Fruit fly (Drosophila melanogaster) whole organism, prepupa: Measurements from ENCODE around the gene Set8.

ENCODE experiments used
- Blimp-1 ChIP-seq: fragments of 200-800 bp; sonication (Bioruptor generic); optimal IDR thresholded peaks from 3 replicates; lab custom pipeline; 2017; ENCODE audit warnings: missing biosample characterization, missing genetic modification characterization, mild to moderate bottlenecking, moderate library complexity, missing genetic modification reagents
- CG10631 ChIP-seq: fragments of 200-800 bp; sonication (Bioruptor generic); optimal IDR thresholded peaks from 2 replicates; lab custom pipeline; 2016; ENCODE audit warnings: missing biosample characterization, missing genetic modification characterization
- CG10669 ChIP-seq: fragments of 200-800 bp; sonication (Bioruptor generic); optimal IDR thresholded peaks from 3 replicates; lab custom pipeline; 2018; ENCODE audit warnings: missing biosample characterization, mild to moderate bottlenecking, missing genetic modification characterization, moderate library complexity
- CG11294 ChIP-seq: fragments of 200-800 bp; sonication (Bioruptor generic); IDR thresholded peaks from 2 replicates; pipeline ENCODE4 v1.3.6; 2022; ENCODE audit warnings: missing biosample characterization, missing genetic modification characterization
- CG11902 ChIP-seq: fragments of 200-800 bp; sonication (Bioruptor generic); optimal IDR thresholded peaks from 3 replicates; lab custom pipeline; 2016; ENCODE audit warnings: missing biosample characterization, missing genetic modification characterization
- CG15336 ChIP-seq: fragments of 200-800 bp; sonication (Bioruptor generic); IDR thresholded peaks from 2 replicates; pipeline ENCODE4 v1.3.6; 2022; ENCODE audit warnings: missing biosample characterization, missing genetic modification characterization
- CG16779 ChIP-seq: fragments of 200-800 bp; sonication (Bioruptor generic); optimal IDR thresholded peaks from 3 replicates; lab custom pipeline; 2017; ENCODE audit warnings: missing biosample characterization, mild to moderate bottlenecking, missing genetic modification characterization
- CG3032 ChIP-seq: fragments of 200-800 bp; optimal IDR thresholded peaks from 2 replicates; lab custom pipeline; 2019; ENCODE audit warnings: missing biosample characterization, mild to moderate bottlenecking, missing genetic modification characterization, moderate library complexity
- CG31627 ChIP-seq: fragments of 200-800 bp; sonication (Bioruptor generic); optimal IDR thresholded peaks from 3 replicates; lab custom pipeline; 2016; ENCODE audit warnings: missing biosample characterization, missing genetic modification characterization
- CG32006 ChIP-seq: fragments of 200-800 bp; sonication (Bioruptor generic); optimal IDR thresholded peaks from 3 replicates; lab custom pipeline; 2017; ENCODE audit warnings: missing biosample characterization, mild to moderate bottlenecking, missing genetic modification characterization
- CG34406 ChIP-seq: fragments of 200-800 bp; sonication (Bioruptor generic); optimal IDR thresholded peaks from 3 replicates; lab custom pipeline; 2016; ENCODE audit warnings: missing biosample characterization, missing genetic modification characterization
- CG3919 ChIP-seq: fragments of 200-800 bp; sonication (Bioruptor generic); optimal IDR thresholded peaks from 3 replicates; lab custom pipeline; 2016; ENCODE audit warnings: missing biosample characterization, missing genetic modification characterization
- CG4318 ChIP-seq: fragments of 200-800 bp; sonication (Bioruptor generic); optimal IDR thresholded peaks from 3 replicates; lab custom pipeline; 2017; ENCODE audit warnings: missing biosample characterization, mild to moderate bottlenecking, missing genetic modification characterization
- CG6163 ChIP-seq: fragments of 200-800 bp; sonication (Bioruptor generic); IDR thresholded peaks from 3 replicates; pipeline ENCODE4 v1.3.6; 2022; ENCODE audit warnings: missing biosample characterization, missing genetic modification characterization
- CG6276 ChIP-seq: fragments of 200-800 bp; sonication (Bioruptor generic); optimal IDR thresholded peaks from 2 replicates; lab custom pipeline; 2017; ENCODE audit warnings: missing biosample characterization, mild to moderate bottlenecking, missing genetic modification characterization
- CG6792 ChIP-seq: fragments of 200-800 bp; sonication (Bioruptor generic); optimal IDR thresholded peaks from 3 replicates; lab custom pipeline; 2016; ENCODE audit warnings: missing biosample characterization, missing genetic modification characterization
- CG6808 ChIP-seq: fragments of 200-800 bp; sonication (Bioruptor generic); optimal IDR thresholded peaks from 3 replicates; lab custom pipeline; 2017; ENCODE audit warnings: missing biosample characterization, missing genetic modification characterization, mild to moderate bottlenecking, moderate library complexity, missing genetic modification reagents
- CG6854 ChIP-seq: fragments of 200-800 bp; sonication (Bioruptor generic); optimal IDR thresholded peaks from 2 replicates; lab custom pipeline; 2017; ENCODE audit warnings: missing biosample characterization, mild to moderate bottlenecking, missing genetic modification characterization
- CG8319 ChIP-seq: fragments of 200-800 bp; sonication (Bioruptor generic); optimal IDR thresholded peaks from 3 replicates; lab custom pipeline; 2016; ENCODE audit warnings: missing biosample characterization, missing genetic modification characterization
- CG8632 ChIP-seq: fragments of 200-800 bp; sonication (Bioruptor generic); optimal IDR thresholded peaks from 3 replicates; lab custom pipeline; 2016; ENCODE audit warnings: missing biosample characterization, missing genetic modification characterization
- CG9139 ChIP-seq: fragments of 200-800 bp; sonication (Bioruptor generic); optimal IDR thresholded peaks from 3 replicates; lab custom pipeline; 2017; ENCODE audit warnings: missing biosample characterization, mild to moderate bottlenecking, missing genetic modification characterization
- Eip75B ChIP-seq: fragments of 200-800 bp; sonication (Bioruptor generic); optimal IDR thresholded peaks from 3 replicates; lab custom pipeline; 2016; ENCODE audit warnings: missing biosample characterization, missing genetic modification characterization
- Eip78C ChIP-seq: fragments of 200-800 bp; sonication (Bioruptor generic); peaks from one replicate; lab custom pipeline; 2016; ENCODE audit warnings: missing biosample characterization, missing genetic modification characterization
- Eip93F ChIP-seq: fragments of 200-800 bp; sonication (Bioruptor generic); optimal IDR thresholded peaks from 2 replicates; lab custom pipeline; 2016; ENCODE audit warnings: missing biosample characterization, mild to moderate bottlenecking, missing genetic modification characterization
- Ets21C ChIP-seq: fragments of 200-800 bp; sonication (Bioruptor generic); optimal IDR thresholded peaks from 3 replicates; lab custom pipeline; 2016; ENCODE audit warnings: missing biosample characterization, missing genetic modification characterization
- Hr38 ChIP-seq: sonication (Bioruptor generic); optimal IDR thresholded peaks from 2 replicates; lab custom pipeline; 2016; ENCODE audit warnings: missing biosample characterization, missing genetic modification characterization
- Hr39 ChIP-seq: fragments of 200-800 bp; sonication (Bioruptor generic); optimal IDR thresholded peaks from 2 replicates; lab custom pipeline; 2016; ENCODE audit warnings: missing biosample characterization, missing genetic modification characterization
- Lpt ChIP-seq: fragments of 200-800 bp; sonication (Bioruptor generic); optimal IDR thresholded peaks from 3 replicates; lab custom pipeline; 2016; ENCODE audit warnings: missing biosample characterization, missing genetic modification characterization
- OdsH ChIP-seq: fragments of 200-800 bp; sonication (Bioruptor generic); optimal IDR thresholded peaks from 3 replicates; lab custom pipeline; 2016; ENCODE audit warnings: missing biosample characterization, missing genetic modification characterization
- Sox102F ChIP-seq: fragments of 200-800 bp; sonication (Bioruptor generic); optimal IDR thresholded peaks from 2 replicates; lab custom pipeline; 2016; ENCODE audit warnings: missing biosample characterization, mild to moderate bottlenecking, missing genetic modification characterization
- Sox14 ChIP-seq: fragments of 200-800 bp; sonication (Bioruptor generic); optimal IDR thresholded peaks from 3 replicates; lab custom pipeline; 2016; ENCODE audit warnings: missing biosample characterization, missing genetic modification characterization
- Sox15 ChIP-seq: fragments of 200-800 bp; sonication (Bioruptor generic); optimal IDR thresholded peaks from 3 replicates; lab custom pipeline; 2016; ENCODE audit warnings: missing biosample characterization, missing genetic modification characterization
- achi ChIP-seq: fragments of 200-800 bp; sonication (Bioruptor generic); optimal IDR thresholded peaks from 3 replicates; lab custom pipeline; 2016; ENCODE audit warnings: missing biosample characterization, missing genetic modification characterization
- acj6 ChIP-seq: fragments of 200-800 bp; sonication (Bioruptor generic); optimal IDR thresholded peaks from 3 replicates; lab custom pipeline; 2016; ENCODE audit warnings: missing biosample characterization, missing genetic modification characterization
- cyc ChIP-seq: fragments of 200-800 bp; sonication (Bioruptor generic); optimal IDR thresholded peaks from 3 replicates; lab custom pipeline; 2016; ENCODE audit warnings: missing biosample characterization, missing genetic modification characterization
- dac ChIP-seq: fragments of 200-800 bp; sonication (Bioruptor generic); optimal IDR thresholded peaks from 2 replicates; lab custom pipeline; 2017; ENCODE audit warnings: missing biosample characterization, mild to moderate bottlenecking, missing genetic modification characterization
- dsx ChIP-seq: fragments of 200-800 bp; optimal IDR thresholded peaks from 3 replicates; lab custom pipeline; 2019; ENCODE audit warnings: missing biosample characterization, mild to moderate bottlenecking, missing genetic modification characterization, moderate library complexity; ENCODE audit not compliant: poor library complexity, severe bottlenecking
- eg ChIP-seq: fragments of 200-800 bp; sonication (Bioruptor generic); IDR thresholded peaks from 3 replicates; pipeline ENCODE4 v1.3.6; 2022; ENCODE audit warnings: missing biosample characterization, missing genetic modification characterization
- esn ChIP-seq: fragments of 200-800 bp; sonication (Bioruptor generic); optimal IDR thresholded peaks from 2 replicates; lab custom pipeline; 2016; ENCODE audit warnings: missing biosample characterization, mild to moderate bottlenecking, missing genetic modification characterization, moderate library complexity
- fd59A ChIP-seq: fragments of 200-800 bp; sonication (Bioruptor generic); optimal IDR thresholded peaks from 2 replicates; lab custom pipeline; 2017; ENCODE audit warnings: missing biosample characterization, mild to moderate bottlenecking, missing genetic modification characterization, missing genetic modification reagents
- fd85E ChIP-seq: fragments of 200-800 bp; sonication (Bioruptor generic); optimal IDR thresholded peaks from 3 replicates; lab custom pipeline; 2016; ENCODE audit warnings: missing biosample characterization, missing genetic modification characterization
- net ChIP-seq: fragments of 200-800 bp; sonication (Bioruptor generic); optimal IDR thresholded peaks from 3 replicates; lab custom pipeline; 2016; ENCODE audit warnings: missing biosample characterization, missing genetic modification characterization
- pdm3 ChIP-seq: fragments of 200-800 bp; sonication (Bioruptor generic); optimal IDR thresholded peaks from 3 replicates; lab custom pipeline; 2016; ENCODE audit warnings: missing biosample characterization, missing genetic modification characterization
- spab ChIP-seq: fragments of 200-800 bp; sonication (Bioruptor generic); optimal IDR thresholded peaks from 2 replicates; lab custom pipeline; 2017; ENCODE audit warnings: missing biosample characterization, mild to moderate bottlenecking, missing genetic modification characterization, missing genetic modification reagents
- ss ChIP-seq, 2 experiments: fragments of 200-800 bp; sonication (Bioruptor generic); optimal IDR thresholded peaks; 2 replicates in 1 of 2; 3 replicates in 1 of 2; lab custom pipeline; 2017 to 2018; ENCODE audit warnings: mild to moderate bottlenecking in 2 of 2, missing biosample characterization in 2 of 2, missing genetic modification characterization in 2 of 2, moderate library complexity in 1 of 2
- topi ChIP-seq: fragments of 200-800 bp; sonication (Bioruptor generic); optimal IDR thresholded peaks from 3 replicates; lab custom pipeline; 2016; ENCODE audit warnings: missing biosample characterization, missing genetic modification characterization

Set8 gene

dm6 chr3R:14356619-14357018 is 40.8 kb downstream of the Set8 start (continued):
- TF ChIP-seq achi (GFP tag; lab: Kevin White, UChicago) (peak; percentile 50), Eip75B (GFP tag; lab: Kevin White, UChicago) (peak; percentile 57), fd85E (GFP tag; lab: Kevin White, UChicago) (no peak), CG4318 (peak; percentile 39), CG11902 (GFP tag; lab: Kevin White, UChicago) (peak; percentile 40), CG6163 (GFP tag; lab: Robert Waterston, UW) (peak; percentile 80), pdm3 (GFP tag; lab: Kevin White, UChicago) (peak; percentile 57), Blimp-1 (GFP tag; lab: Kevin White, UChicago) (no peak), CG16779 (tag; lab: Kevin White, UChicago) (no peak), esn (peak; percentile 52), eg (GFP tag; lab: Robert Waterston, UW) (peak; percentile 66; the same call in 2 of the 3 replicates), CG9139 (peak; percentile 28), Eip93F (GFP tag; lab: Kevin White, UChicago) (no peak), CG31627 (GFP tag; lab: Kevin White, UChicago) (peak; percentile 53), dac (GFP tag; lab: Kevin White, UChicago) (no peak), Hr38 (GFP tag; lab: Kevin White, UChicago) (no peak), CG6276 (GFP tag; lab: Kevin White, UChicago) (no peak), topi (GFP tag; lab: Kevin White, UChicago) (peak; percentile 50), fd59A (peak; percentile 54), OdsH (GFP tag; lab: Kevin White, UChicago) (peak; percentile 59), net (peak; percentile 41), CG6808 (GFP tag; lab: Kevin White, UChicago) (peak; percentile 58), Sox14 (GFP tag; lab: Kevin White, UChicago) (peak; percentile 50), CG15336 (GFP tag; lab: Robert Waterston, UW) (peak; percentile 54; the same call in 1 of the 2 replicates), cyc (GFP tag; lab: Kevin White, UChicago) (peak; percentile 57), Sox102F (GFP tag; lab: Kevin White, UChicago) (peak; percentile 51), acj6 (GFP tag; lab: Kevin White, UChicago) (peak; percentile 49), CG6792 (GFP tag; lab: Kevin White, UChicago) (peak; percentile 37), Eip78C (GFP tag; lab: Kevin White, UChicago) (peak; percentile 89), CG3032 (tag; lab: Kevin White, UChicago) (peak; percentile 68), CG6854 (GFP tag; lab: Kevin White, UChicago) (no peak), CG8632 (GFP tag; lab: Kevin White, UChicago) (peak; percentile 30), CG10669 (GFP tag; lab: Kevin White, UChicago) (peak; percentile 64)

DNA sequence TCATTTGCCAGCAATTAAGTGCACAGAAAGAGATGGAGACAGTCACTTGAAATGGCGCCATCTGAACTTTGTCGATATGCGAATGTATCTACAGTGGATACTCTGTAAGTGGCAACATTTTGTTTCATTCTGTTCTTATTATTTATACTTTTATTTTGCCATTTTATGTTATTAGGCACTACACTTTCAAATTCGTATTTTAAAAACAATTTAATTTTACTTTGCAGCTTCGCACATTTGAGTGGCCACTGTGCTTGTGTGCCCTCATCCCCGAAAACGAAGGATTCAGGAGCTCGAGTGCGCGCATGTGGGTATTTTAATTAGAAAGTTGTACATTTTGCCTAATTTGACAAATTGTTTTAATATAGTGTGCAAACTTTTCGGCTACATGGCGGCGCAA is 41.6 kb downstream of the Set8 start:
- TF ChIP-seq Hr39 (GFP tag; lab: Kevin White, UChicago): peak; percentile 71
- TF ChIP-seq fd59A: peak; percentile 42
- peak; percentile 24 for TF ChIP-seq Blimp-1 (GFP tag; lab: Kevin White, UChicago)
- TF ChIP-seq Eip75B (GFP tag; lab: Kevin White, UChicago): peak; percentile 63
- peak; percentile 61 for TF ChIP-seq Ets21C (GFP tag; lab: Kevin White, UChicago)
- TF ChIP-seq cyc (GFP tag; lab: Kevin White, UChicago): peak; percentile 75
- TF ChIP-seq CG8319 (GFP tag; lab: Kevin White, UChicago): peak; percentile 48
- TF ChIP-seq CG9139: peak; percentile 36
- peak; percentile 73 for TF ChIP-seq CG6163 (GFP tag; lab: Robert Waterston, UW)
- TF ChIP-seq Eip93F (GFP tag; lab: Kevin White, UChicago): no peak
- peak; percentile 63 for TF ChIP-seq CG15336 (GFP tag; lab: Robert Waterston, UW)
- TF ChIP-seq Lpt (GFP tag; lab: Kevin White, UChicago): peak; percentile 52
- TF ChIP-seq CG6792 (GFP tag; lab: Kevin White, UChicago): peak; percentile 20
- peak; percentile 79 for TF ChIP-seq CG3919 (GFP tag; lab: Kevin White, UChicago)
- TF ChIP-seq Sox15 (GFP tag; lab: Kevin White, UChicago): no peak
- peak; percentile 60 for TF ChIP-seq spab (GFP tag; lab: Kevin White, UChicago)
- no peak for TF ChIP-seq fd85E (GFP tag; lab: Kevin White, UChicago)
- peak; percentile 60 for TF ChIP-seq Sox102F (GFP tag; lab: Kevin White, UChicago)
- peak; percentile 60 for TF ChIP-seq CG10669 (GFP tag; lab: Kevin White, UChicago)
- peak; percentile 1 for TF ChIP-seq CG6854 (GFP tag; lab: Kevin White, UChicago)
- peak; percentile 45 to 73 for TF ChIP-seq ss (GFP tag; optimal IDR thresholded peaks at IDR 0.05; lab: Kevin White, UChicago)
- peak; percentile 52 for TF ChIP-seq CG32006 (GFP tag; lab: Kevin White, UChicago)
- TF ChIP-seq CG11294 (GFP tag; lab: Robert Waterston, UW): no peak
- peak; percentile 34 for TF ChIP-seq net
- TF ChIP-seq CG8632 (GFP tag; lab: Kevin White, UChicago): peak; percentile 42
- TF ChIP-seq achi (GFP tag; lab: Kevin White, UChicago): peak; percentile 60
- peak; percentile 47 for TF ChIP-seq CG34406 (GFP tag; lab: Kevin White, UChicago)
- TF ChIP-seq dsx (GFP tag; lab: Kevin White, UChicago): peak; percentile 74
- TF ChIP-seq CG11902 (GFP tag; lab: Kevin White, UChicago): peak; percentile 62
- TF ChIP-seq CG10631 (GFP tag; lab: Kevin White, UChicago): peak; percentile 53
- TF ChIP-seq CG4318: peak; percentile 22
- TF ChIP-seq CG6808 (GFP tag; lab: Kevin White, UChicago): peak; percentile 62
- peak; percentile 65 for TF ChIP-seq acj6 (GFP tag; lab: Kevin White, UChicago)
- TF ChIP-seq dac (GFP tag; lab: Kevin White, UChicago): no peak
